Fruit fly (Drosophila melanogaster): ENCODE results near the gene CG9265.

DNA sequence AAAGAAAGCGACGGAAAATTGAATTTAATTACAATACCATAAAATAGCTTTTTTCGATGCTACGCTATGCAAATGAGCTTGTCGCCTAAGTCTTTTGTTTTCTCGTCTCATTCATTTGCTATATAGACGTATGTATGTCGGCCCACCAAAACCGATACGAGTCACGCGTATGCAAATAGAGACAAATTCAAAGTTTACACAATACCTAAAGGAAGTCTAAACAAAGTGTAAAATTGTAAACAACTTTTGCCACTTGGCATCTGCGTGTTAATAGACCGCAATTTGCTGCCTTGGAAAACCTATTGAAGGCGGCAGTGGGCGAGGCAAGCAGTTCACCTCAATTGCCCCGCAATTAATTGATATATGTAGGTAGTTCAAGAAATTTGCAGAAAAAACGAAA lies 8.7 kb downstream of the CG9265 start:
- TF ChIP-seq CG3065 (GFP tag; optimal IDR thresholded peaks at IDR 0.05) (no peak), CG12104 (GFP tag; optimal IDR thresholded peaks at IDR 0.05) (no peak), zfh1 (GFP tag; IDR thresholded peaks at IDR 0.05) (no peak), Dll (GFP tag; IDR thresholded peaks at IDR 0.05; ENCODE audit: partially characterized antibody) (no peak), CG7372 (GFP tag; IDR thresholded peaks at IDR 0.05) (no peak), Dp (GFP tag; optimal IDR thresholded peaks at IDR 0.05) (no peak), CG31224 (GFP tag; IDR thresholded peaks at IDR 0.05) (no peak), CG11456 (GFP tag; IDR thresholded peaks at IDR 0.05) (no peak), fu2 (GFP tag; optimal IDR thresholded peaks at IDR 0.05) (no peak), CG1602 (GFP tag; optimal IDR thresholded peaks at IDR 0.05) (no peak), CG12236 (GFP tag; optimal IDR thresholded peaks at IDR 0.05) (no peak)

All from whole organism, embryonic.